Fruit fly (Drosophila melanogaster): ENCODE data around the gene CG10175.

The CG10175 gene

dm6 chr3R:23538719-23539145 is 7.9 kb upstream of the CG10175 start, which contains the start of gene Ugt303B2:
Gene Ugt303B2 (minus strand): TSS chr3R:23538908.
- peak; percentile 11 for TF ChIP-seq vri (GFP tag; optimal IDR thresholded peaks at IDR 0.05)
- no peak for TF ChIP-seq fd59A (GFP tag; optimal IDR thresholded peaks at IDR 0.05)

dm6 chr3R:23536610-23537009 is 5.8 kb upstream of the CG10175 start, which contains the start of gene Ugt303B1:
Gene Ugt303B1 (minus strand): TSS chr3R:23536710.
- TF ChIP-seq CG7368 (GFP tag; optimal IDR thresholded peaks at IDR 0.05), result no peak
- TF ChIP-seq CG10631 (GFP tag; optimal IDR thresholded peaks at IDR 0.05), result no peak
- TF ChIP-seq topi (GFP tag; optimal IDR thresholded peaks at IDR 0.05), result no peak
- TF ChIP-seq CG6808 (GFP tag; optimal IDR thresholded peaks at IDR 0.05), result no peak
- TF ChIP-seq pdm3 (GFP tag; optimal IDR thresholded peaks at IDR 0.05), result no peak
- TF ChIP-seq Eip75B (GFP tag; optimal IDR thresholded peaks at IDR 0.05), result no peak

- TF ChIP-seq fkh (GFP tag; optimal IDR thresholded peaks at IDR 0.05), result peak; percentile 19
- TF ChIP-seq achi (GFP tag; optimal IDR thresholded peaks at IDR 0.05), result no peak
These were observed 3.8 kb upstream of the CG10175 start, which contains the start of gene Ugt303B3 for dm6 chr3R:23534609-23535008. Gene Ugt303B3 (minus strand): TSS chr3R:23534767.

- TF ChIP-seq CG16779 (tag; optimal IDR thresholded peaks at IDR 0.05) (no peak), Smox (GFP tag; optimal IDR thresholded peaks at IDR 0.05) (no peak), achi (GFP tag; optimal IDR thresholded peaks at IDR 0.05) (no peak), CG3032 (tag; optimal IDR thresholded peaks at IDR 0.05) (no peak), CG4318 (GFP tag; optimal IDR thresholded peaks at IDR 0.05) (no peak), CG9139 (GFP tag; optimal IDR thresholded peaks at IDR 0.05) (no peak), CG8119 (GFP tag; IDR thresholded peaks at IDR 0.05) (peak; percentile 68; the same call in 2 of the 3 replicates), CG10669 (GFP tag; optimal IDR thresholded peaks at IDR 0.05) (no peak), acj6 (GFP tag; optimal IDR thresholded peaks at IDR 0.05) (no peak), eg (GFP tag; IDR thresholded peaks at IDR 0.05) (peak; percentile 68), Eip75B (GFP tag; optimal IDR thresholded peaks at IDR 0.05) (no peak), CG11294 (GFP tag; IDR thresholded peaks at IDR 0.05) (0 out of 2 replicates have a peak, but pooled peaks have one; percentile 23), Sox15 (GFP tag; optimal IDR thresholded peaks at IDR 0.05) (no peak), CG6276 (GFP tag; optimal IDR thresholded peaks at IDR 0.05) (peak; percentile 62), CG10631 (GFP tag; optimal IDR thresholded peaks at IDR 0.05) (no peak), Ets21C (GFP tag; optimal IDR thresholded peaks at IDR 0.05) (no peak), spab (GFP tag; optimal IDR thresholded peaks at IDR 0.05) (no peak), esn (GFP tag; optimal IDR thresholded peaks at IDR 0.05) (no peak), CG11762 (GFP tag; optimal IDR thresholded peaks at IDR 0.05; ENCODE audit: insufficient read depth) (no peak), topi (GFP tag; optimal IDR thresholded peaks at IDR 0.05) (no peak), net (GFP tag; optimal IDR thresholded peaks at IDR 0.05) (no peak), CG31627 (GFP tag; optimal IDR thresholded peaks at IDR 0.05) (no peak), lz (GFP tag; optimal IDR thresholded peaks at IDR 0.05) (no peak), CG6792 (GFP tag; optimal IDR thresholded peaks at IDR 0.05) (no peak), cyc (GFP tag; optimal IDR thresholded peaks at IDR 0.05) (no peak), CG7368 (GFP tag; optimal IDR thresholded peaks at IDR 0.05) (no peak), svp (GFP tag) (no peak), dac (GFP tag; optimal IDR thresholded peaks at IDR 0.05) (no peak), Lpt (GFP tag; optimal IDR thresholded peaks at IDR 0.05) (peak; percentile 26), Sox14 (GFP tag; optimal IDR thresholded peaks at IDR 0.05) (no peak), CG1621 (tag; optimal IDR thresholded peaks at IDR 0.05) (no peak), fd59A (GFP tag; optimal IDR thresholded peaks at IDR 0.05) (no peak), CG11902 (GFP tag; optimal IDR thresholded peaks at IDR 0.05) (no peak), Hr4 (GFP tag; optimal IDR thresholded peaks at IDR 0.05) (peak; percentile 73), fkh (GFP tag; optimal IDR thresholded peaks at IDR 0.05) (no peak), CG8319 (GFP tag; optimal IDR thresholded peaks at IDR 0.05) (no peak), Sox102F (GFP tag; optimal IDR thresholded peaks at IDR 0.05) (no peak), CG6808 (GFP tag; optimal IDR thresholded peaks at IDR 0.05) (no peak), Ets96B (tag; optimal IDR thresholded peaks at IDR 0.05) (no peak), Blimp-1 (GFP tag; optimal IDR thresholded peaks at IDR 0.05) (no peak), salr (GFP tag; optimal IDR thresholded peaks at IDR 0.05) (no peak), OdsH (GFP tag; optimal IDR thresholded peaks at IDR 0.05) (peak; percentile 22), CG6163 (GFP tag; IDR thresholded peaks at IDR 0.05) (no peak)
These were observed 3.4 kb downstream of the CG10175 start for dm6 chr3R:23527396-23527795.

Measured in whole organism, prepupa.